Fruit fly (Drosophila melanogaster): ENCODE measurements around the gene CG34256.

The CG34256 gene

DNA sequence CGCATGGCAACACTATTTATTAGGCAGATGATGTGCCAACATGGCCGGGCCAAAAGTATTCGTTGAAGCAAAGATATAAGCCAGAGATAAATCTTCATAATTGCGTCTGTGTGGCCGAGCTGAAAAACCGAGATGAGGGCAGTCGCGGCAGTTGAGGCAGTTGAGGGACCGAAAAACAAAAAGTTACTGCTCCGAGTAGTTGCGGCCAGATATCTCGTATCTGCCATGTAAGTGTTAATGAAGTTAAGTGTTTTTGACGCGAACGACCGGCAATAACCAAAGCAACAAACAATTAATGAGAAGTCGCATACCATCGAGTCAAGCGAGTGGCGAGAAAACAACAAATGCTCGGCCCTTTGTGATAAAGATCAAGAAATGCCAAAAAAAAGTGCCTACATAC lies 25.2 kb upstream of the CG34256 start:
- no peak for TF ChIP-seq noc (tag; optimal IDR thresholded peaks at IDR 0.05)

DNA sequence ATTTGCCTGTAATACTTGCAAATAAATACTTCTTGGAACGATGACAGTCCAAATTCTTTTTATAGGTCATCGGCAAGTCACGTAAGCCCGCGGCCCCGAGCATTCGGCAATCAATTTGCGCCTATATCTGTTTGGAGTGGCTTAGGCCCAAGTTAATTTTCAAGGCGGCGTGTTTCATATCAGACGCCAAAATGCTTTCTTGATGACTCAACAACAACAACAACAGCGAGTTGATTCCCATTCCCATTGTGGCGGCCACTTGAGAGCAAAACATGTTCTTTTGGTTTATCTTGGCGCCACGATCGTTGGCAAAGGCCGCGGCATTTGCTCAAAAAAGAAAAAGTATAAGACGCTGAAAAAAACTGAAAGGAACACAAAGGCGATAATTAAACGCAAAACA lies 24.5 kb upstream of the CG34256 start:
- TF ChIP-seq noc (tag; optimal IDR thresholded peaks at IDR 0.05), result no peak

dm6 chr3L:19013086-19013752 lies 23.6 kb upstream of the CG34256 start:
- no peak for TF ChIP-seq noc (tag; optimal IDR thresholded peaks at IDR 0.05)

DNA sequence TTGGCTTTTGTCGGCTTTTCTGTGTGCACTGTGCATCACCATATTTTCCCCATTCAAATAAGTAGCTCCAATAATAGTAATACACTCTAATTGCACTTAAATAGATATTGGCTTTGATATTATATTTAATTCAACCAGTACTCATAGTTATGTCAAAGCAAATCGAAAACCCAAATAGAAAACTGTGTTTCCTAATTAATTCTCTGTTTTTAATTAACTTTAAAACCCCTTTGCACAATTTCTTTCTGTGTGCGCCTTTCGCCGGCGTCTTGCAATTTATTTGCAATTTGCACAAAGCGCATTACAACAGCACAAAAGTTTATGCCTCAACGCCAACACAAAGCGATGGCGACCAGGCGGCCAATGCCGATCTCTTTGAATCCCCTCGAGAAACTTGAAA lies 21.6 kb upstream of the CG34256 start:
- no peak for TF ChIP-seq noc (tag; optimal IDR thresholded peaks at IDR 0.05)

DNA sequence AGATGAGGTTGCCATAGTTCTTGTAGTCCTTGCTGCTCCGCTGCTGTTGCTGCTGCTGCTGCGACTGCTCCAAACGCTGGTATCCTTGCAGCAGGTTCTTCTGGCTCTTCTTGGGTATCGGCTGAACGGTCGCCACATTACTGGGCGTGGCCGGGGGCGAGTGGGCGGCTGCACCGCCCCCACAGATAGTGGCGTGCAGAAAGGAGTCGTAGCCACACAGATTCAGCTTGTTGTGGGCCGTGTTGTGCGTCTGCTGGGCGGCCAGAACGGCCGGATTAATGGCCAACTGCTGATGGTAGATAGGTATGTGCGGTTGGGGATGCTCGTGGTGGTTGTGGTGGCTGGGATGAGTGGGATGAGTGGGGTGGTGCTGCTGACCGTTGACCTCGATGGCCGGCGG lies 15.8 kb upstream of the CG34256 start:
- TF ChIP-seq noc (tag; optimal IDR thresholded peaks at IDR 0.05), result no peak

DNA sequence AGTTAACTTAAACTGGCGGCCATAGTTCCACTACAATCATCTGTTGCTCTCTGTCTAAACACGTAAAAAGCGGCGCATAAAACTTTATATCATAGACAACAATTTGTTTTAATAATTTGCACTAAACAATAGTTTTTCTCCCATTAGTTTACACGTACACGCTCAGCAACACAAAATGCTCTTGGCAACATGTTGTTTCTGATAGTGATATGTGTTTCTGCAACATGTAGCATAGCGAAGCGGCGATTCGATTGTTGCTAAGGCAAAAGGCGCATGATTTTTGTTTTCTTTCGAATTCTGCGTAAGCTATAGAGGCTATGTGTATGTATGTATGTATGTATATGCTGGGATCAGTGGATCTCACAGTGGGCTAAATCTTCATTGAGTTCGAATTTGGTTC lies 14.5 kb upstream of the CG34256 start:
- TF ChIP-seq noc (tag; optimal IDR thresholded peaks at IDR 0.05), result no peak

dm6 chr3L:19003220-19003619 lies 13.6 kb upstream of the CG34256 start, which contains the start of gene SmydA-2:
Gene SmydA-2, minus strand, starts transcription at chr3L:19003252.
- TF ChIP-seq noc (tag; optimal IDR thresholded peaks at IDR 0.05), result no peak

dm6 chr3L:19000413-19000812 lies 10.8 kb upstream of the CG34256 start, which contains the start of gene CG3808:
Gene CG3808, minus strand, starts transcription at chr3L:19000608.
- TF ChIP-seq noc (tag; optimal IDR thresholded peaks at IDR 0.05), result no peak

dm6 chr3L:18998284-18998830 lies 8.7 kb upstream of the CG34256 start:
- peak; percentile 3 for TF ChIP-seq noc (tag; optimal IDR thresholded peaks at IDR 0.05)

- TF ChIP-seq noc (tag; optimal IDR thresholded peaks at IDR 0.05), result no peak
Measured at dm6 chr3L:18997590-18998283, 8.1 kb upstream of the CG34256 start, which contains the start of gene CG18135. Gene CG18135, minus strand, starts transcription at chr3L:18998283.

DNA sequence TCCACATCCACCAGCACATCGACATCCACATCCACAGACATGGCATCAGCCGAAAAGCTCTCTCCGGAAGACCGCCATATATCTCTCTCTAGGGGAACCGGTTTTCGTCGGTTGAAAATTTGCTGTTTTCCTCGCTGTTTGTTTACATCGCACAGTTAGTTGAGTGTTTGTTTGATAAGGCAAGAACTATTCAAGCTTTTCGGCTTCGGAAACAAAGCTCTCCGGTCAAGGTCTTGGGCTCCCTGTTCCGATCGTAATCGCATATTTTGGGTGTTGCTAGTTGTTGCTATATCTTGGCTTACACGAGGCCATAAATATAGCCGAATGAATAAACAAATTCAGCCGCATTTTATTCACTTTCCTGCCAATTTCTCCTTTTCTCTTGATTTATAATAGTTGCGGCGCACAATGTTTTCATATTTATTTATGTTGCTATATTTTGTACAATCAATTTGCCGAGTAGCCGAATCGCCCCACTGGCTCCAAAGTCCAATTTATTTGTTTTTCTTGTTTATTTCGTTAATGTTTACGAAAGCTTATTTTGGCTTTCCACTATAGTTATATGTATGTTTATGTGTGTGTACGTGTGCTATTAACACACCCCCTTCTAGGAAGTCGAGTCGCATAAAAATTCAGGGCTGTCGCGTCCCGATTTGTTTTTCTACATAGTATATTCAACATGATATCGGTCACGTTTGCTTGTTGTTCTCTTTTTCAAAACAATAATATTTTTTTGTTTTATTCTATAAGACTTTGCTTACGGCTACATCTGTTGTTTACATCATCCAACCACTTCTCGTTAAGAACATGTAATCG lies 7.4 kb upstream of the CG34256 start:
- peak; percentile 57 for TF ChIP-seq noc (tag; optimal IDR thresholded peaks at IDR 0.05)

- peak; percentile 90 for TF ChIP-seq noc (tag; optimal IDR thresholded peaks at IDR 0.05)
Measured at dm6 chr3L:18996030-18996773, 6.6 kb upstream of the CG34256 start.

dm6 chr3L:18995667-18996029 lies 6.0 kb upstream of the CG34256 start:
- no peak for TF ChIP-seq noc (tag; optimal IDR thresholded peaks at IDR 0.05)

- TF ChIP-seq noc (tag; optimal IDR thresholded peaks at IDR 0.05), result peak; percentile 91
Measured at dm6 chr3L:18994505-18994969, 4.9 kb upstream of the CG34256 start.

DNA sequence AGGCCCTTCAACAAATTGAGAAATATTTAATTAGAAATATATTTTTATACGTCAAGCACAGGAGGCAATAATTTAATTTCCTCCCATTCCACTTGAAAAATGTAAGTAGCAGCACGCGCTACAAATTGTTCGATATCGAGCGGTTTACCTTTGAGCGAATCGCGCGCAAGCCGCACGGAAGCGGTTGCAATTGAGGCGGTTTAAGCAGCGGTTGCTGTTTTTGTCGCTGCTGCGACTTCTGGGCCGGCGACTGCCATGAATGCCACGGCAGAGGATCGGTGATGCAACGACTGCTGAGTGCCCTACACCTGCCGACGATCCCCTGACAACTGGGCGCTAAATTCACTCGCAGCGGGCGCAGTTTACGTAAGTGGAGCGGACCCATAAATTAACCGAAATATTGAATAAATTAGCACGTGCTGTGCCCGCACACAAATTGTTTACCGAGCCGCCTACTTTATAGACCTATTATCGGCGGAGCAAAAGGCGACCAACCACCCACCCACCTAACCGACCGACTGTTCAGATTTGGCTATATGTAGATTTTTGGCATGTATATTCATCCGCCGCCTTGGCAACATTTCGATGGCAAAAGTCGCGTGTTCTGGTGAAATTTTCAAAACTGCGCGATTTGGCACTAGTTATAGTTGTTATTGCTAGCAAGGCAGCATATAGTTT lies 4.1 kb upstream of the CG34256 start:
- no peak for TF ChIP-seq noc (tag; optimal IDR thresholded peaks at IDR 0.05)
